Fruit fly (Drosophila melanogaster) whole organism, larva: ENCODE results near the gene Ets96B.
A peak's percentile ranks its signal among the peaks of the same experiment; 100 is the strongest.

Experiments
- noc ChIP-seq: fragments of 200-800 bp; sonication (Bioruptor generic); optimal IDR thresholded peaks from 3 replicates; lab custom pipeline; 2019; ENCODE audit warnings: missing biosample characterization, mild to moderate bottlenecking, missing genetic modification characterization, moderate library complexity

Gene Ets96B

dm6 chr3R:24829887-24830351 is 42.1 kb downstream of the Ets96B start, which contains the start of the genes Kaz and CG43273:
Kaz (minus strand) TSS chr3R:24829959.
CG43273 (plus strand) TSS chr3R:24830301.
- no peak for TF ChIP-seq noc (tag; lab: Kevin White, UChicago)

DNA sequence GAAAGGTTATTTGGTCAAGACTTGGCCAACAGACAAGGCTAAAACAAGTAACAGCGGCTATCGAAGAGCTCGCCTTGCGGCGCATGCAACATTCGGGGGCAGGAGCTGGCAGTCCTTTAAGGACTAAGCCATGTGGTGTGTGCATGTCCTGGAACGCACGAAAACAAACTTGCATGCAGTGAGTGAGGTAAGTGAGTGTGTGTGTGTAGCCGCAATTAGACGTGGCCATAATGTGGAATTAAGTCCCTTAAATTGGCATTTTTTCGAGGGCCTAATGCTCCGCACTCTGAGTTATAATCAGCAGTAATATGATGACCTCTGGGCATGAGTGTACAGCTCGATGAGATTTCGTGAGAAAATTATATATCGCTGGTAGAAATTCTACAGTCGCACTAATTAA is 45.8 kb downstream of the Ets96B start, which contains the start of gene sosie:
Gene sosie (plus strand): TSS at position 301 of the 400 bp plus-strand sequence.
- no peak for TF ChIP-seq noc (tag; lab: Kevin White, UChicago)

DNA sequence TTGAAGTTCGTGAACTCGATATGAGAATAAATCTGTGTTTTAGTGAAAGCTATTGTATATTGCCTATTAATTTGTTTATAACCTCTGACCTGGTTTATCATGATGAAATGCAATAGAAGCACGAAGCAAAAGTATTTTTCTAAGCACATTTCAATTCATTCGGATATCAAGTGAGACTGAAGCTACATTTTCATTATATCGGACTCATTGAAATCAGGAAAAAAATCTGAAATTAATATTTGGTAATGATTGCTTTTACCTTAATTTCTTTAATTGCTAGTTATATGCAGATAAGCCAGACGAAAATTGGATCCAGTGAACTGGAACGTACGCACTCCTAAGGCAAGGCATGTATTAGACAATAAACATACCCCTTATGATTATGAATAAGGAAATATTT is 53.2 kb downstream of the Ets96B start, which contains the start of gene CG33658:
Gene CG33658 (minus strand): TSS at position 101 of the 400 bp plus-strand sequence.
- no peak for TF ChIP-seq noc (tag; lab: Kevin White, UChicago)

DNA sequence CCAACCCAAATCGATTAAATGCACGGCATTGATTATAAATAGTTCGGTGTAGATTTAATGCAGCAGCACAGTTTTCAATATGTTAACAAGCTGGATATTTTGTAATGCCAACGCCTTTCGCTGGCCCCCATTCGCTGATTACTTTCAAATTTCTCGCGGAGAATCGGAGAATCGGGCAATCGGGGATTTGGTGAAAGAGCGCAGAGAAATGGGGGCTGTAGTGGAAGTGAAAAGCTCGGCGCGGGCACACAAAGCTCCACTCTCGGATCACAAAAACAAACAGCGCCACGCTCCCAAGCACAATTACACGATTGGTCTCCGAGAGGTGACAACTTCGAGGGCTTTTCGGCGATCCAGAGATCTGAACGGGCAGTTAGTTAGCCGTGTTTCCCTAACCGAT is 53.8 kb downstream of the Ets96B start, which contains the start of gene Esp:
Gene Esp (plus strand): TSS at position 301 of the 400 bp plus-strand sequence.
- no peak for TF ChIP-seq noc (tag; lab: Kevin White, UChicago)

- TF ChIP-seq noc (tag; lab: Kevin White, UChicago) = peak; percentile 56
These were observed 57.3 kb downstream of the Ets96B start for dm6 chr3R:24845148-24845547.

DNA sequence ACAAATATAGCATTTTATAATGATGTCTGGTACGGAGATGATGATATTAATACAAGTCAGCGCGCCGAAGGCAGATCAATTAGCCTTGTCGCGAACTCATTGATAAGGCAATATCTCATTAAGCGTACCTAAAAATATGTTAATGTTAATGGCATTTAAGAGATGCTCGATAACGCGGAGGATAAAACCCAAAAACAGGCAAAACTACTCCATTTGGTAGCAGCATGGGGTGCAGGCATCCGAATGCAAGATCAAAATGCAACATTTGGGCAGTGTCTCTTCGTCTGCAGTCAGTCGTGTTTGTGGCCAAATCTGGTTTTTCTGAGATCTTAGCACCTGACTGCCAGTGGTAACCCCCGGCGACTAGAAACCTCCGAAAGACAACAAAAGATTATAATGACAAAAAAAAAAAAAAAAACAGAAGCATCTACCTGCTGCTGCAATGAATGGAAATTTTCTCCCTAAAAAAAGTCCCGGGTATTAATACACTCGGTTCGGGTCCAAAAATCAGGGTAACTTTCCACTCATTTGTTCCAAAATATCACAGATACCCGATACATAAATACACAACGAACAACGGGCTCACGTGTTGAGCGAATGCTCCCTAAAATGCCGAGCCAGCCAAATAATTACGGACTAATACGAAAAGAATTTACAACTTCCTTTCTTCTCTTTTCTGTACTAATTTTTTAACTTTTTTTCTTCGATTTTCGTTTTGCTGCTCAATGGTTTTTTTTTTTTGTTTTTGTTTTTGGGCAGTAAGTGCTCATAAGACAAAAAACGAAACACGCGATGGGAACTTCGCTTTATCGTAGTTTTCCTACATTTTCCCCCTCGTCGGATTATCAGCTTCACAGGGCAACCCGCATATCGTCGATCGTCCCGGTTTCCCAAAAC is 58.3 kb downstream of the Ets96B start:
- no peak for TF ChIP-seq noc (tag; lab: Kevin White, UChicago)
